Fruit fly (Drosophila melanogaster): ENCODE results near the gene Axn.

Gene Axn

dm6 chr3R:29985219-29985618, 37.4 kb upstream of the Axn start:
- TF ChIP-seq CG13894 (tag; optimal IDR thresholded peaks at IDR 0.05), result peak; percentile 39
- TF ChIP-seq YL-1 (GFP tag; optimal IDR thresholded peaks at IDR 0.05), result no peak
- peak; percentile 4 for TF ChIP-seq CG12769 (tag; optimal IDR thresholded peaks at IDR 0.05)
- peak; percentile 56; the same call in 1 of the 4 replicates for TF ChIP-seq chinmo (GFP tag; IDR thresholded peaks at IDR 0.05; ENCODE audit: partially characterized antibody)
- TF ChIP-seq dmrt11E (tag; optimal IDR thresholded peaks at IDR 0.05), result no peak
- TF ChIP-seq sd (tag; optimal IDR thresholded peaks at IDR 0.05), result peak; percentile 93

dm6 chr3R:29990681-29991080, 32.0 kb upstream of the Axn start:
- peak; percentile 58 for TF ChIP-seq Fer1 (GFP tag; optimal IDR thresholded peaks at IDR 0.05)
- TF ChIP-seq CG6813 (GFP tag; optimal IDR thresholded peaks at IDR 0.05), result peak; percentile 33
- no peak for TF ChIP-seq Dad (GFP tag; optimal IDR thresholded peaks at IDR 0.05)
- no peak for TF ChIP-seq hkb (optimal IDR thresholded peaks at IDR 0.05)
- no peak for TF ChIP-seq hkb (GFP tag; IDR thresholded peaks at IDR 0.05)
- TF ChIP-seq CG15514 (GFP tag; optimal IDR thresholded peaks at IDR 0.05), result peak; percentile 23
- TF ChIP-seq CG5953 (GFP tag; IDR thresholded peaks at IDR 0.05), result no peak
- peak; percentile 38 for TF ChIP-seq caup (GFP tag; optimal IDR thresholded peaks at IDR 0.05; ENCODE audit: severe bottlenecking)
- TF ChIP-seq CG13296 (GFP tag; optimal IDR thresholded peaks at IDR 0.05), result peak; percentile 8
- peak; percentile 4 for TF ChIP-seq CG10543 (GFP tag; optimal IDR thresholded peaks at IDR 0.05)
- peak; percentile 50 for TF ChIP-seq CG6765 (GFP tag; optimal IDR thresholded peaks at IDR 0.05)
- no peak for TF ChIP-seq Trl (optimal IDR thresholded peaks at IDR 0.05)
- no peak for TF ChIP-seq Trl (GFP tag; optimal IDR thresholded peaks at IDR 0.05)
- TF ChIP-seq CG34376 (GFP tag; optimal IDR thresholded peaks at IDR 0.05), result peak; percentile 17
- no peak for TF ChIP-seq mld (GFP tag; IDR thresholded peaks at IDR 0.05; ENCODE audit: partially characterized antibody)
- TF ChIP-seq mirr (GFP tag; optimal IDR thresholded peaks at IDR 0.05), result peak; percentile 17
- peak; percentile 0 for TF ChIP-seq BtbVII (GFP tag; optimal IDR thresholded peaks at IDR 0.05)
- TF ChIP-seq Spps (tag; optimal IDR thresholded peaks at IDR 0.05), result no peak
- TF ChIP-seq kay (GFP tag; optimal IDR thresholded peaks at IDR 0.05), result no peak
- TF ChIP-seq CG2199 (GFP tag; IDR thresholded peaks at IDR 0.05), result no peak
- no peak for TF ChIP-seq Dbx (GFP tag; IDR thresholded peaks at IDR 0.05)
- peak in 1 of 2 experiments; percentile 7 for TF ChIP-seq Eip74EF (GFP tag; optimal IDR thresholded peaks at IDR 0.05)
- peak; percentile 63 for TF ChIP-seq sens (GFP tag)

dm6 chr3R:29993134-29993533, 29.5 kb upstream of the Axn start, which contains the start of gene Acph-1:
Acph-1 (minus strand) TSS chr3R:29993411.
- no peak for TF ChIP-seq Hr39 (optimal IDR thresholded peaks at IDR 0.05)
- TF ChIP-seq gfzf (GFP tag; optimal IDR thresholded peaks at IDR 0.05), result peak; percentile 4
- no peak for TF ChIP-seq CoRest (tag; optimal IDR thresholded peaks at IDR 0.05)
- TF ChIP-seq CG9797 (GFP tag; optimal IDR thresholded peaks at IDR 0.05), result no peak
- peak; percentile 86 for TF ChIP-seq CG15514 (GFP tag; optimal IDR thresholded peaks at IDR 0.05)
- no peak for TF ChIP-seq PHDP (tag; optimal IDR thresholded peaks at IDR 0.05)
- TF ChIP-seq CG6765 (GFP tag; optimal IDR thresholded peaks at IDR 0.05), result peak; percentile 9
- TF ChIP-seq ham (GFP tag; IDR thresholded peaks at IDR 0.05), result no peak
- TF ChIP-seq CG17186 (GFP tag; optimal IDR thresholded peaks at IDR 0.05), result no peak
- TF ChIP-seq gce (GFP tag; IDR thresholded peaks at IDR 0.05), result no peak
- no peak for TF ChIP-seq prd (optimal IDR thresholded peaks at IDR 0.05)
- no peak for TF ChIP-seq prd (GFP tag; IDR thresholded peaks at IDR 0.05)
- no peak for TF ChIP-seq row (GFP tag; IDR thresholded peaks at IDR 0.05)
- peak; percentile 69 for TF ChIP-seq Dref (GFP tag; IDR thresholded peaks at IDR 0.05)
- no peak for TF ChIP-seq CG7357 (GFP tag; IDR thresholded peaks at IDR 0.05)
- no peak for TF ChIP-seq lmd (GFP tag; IDR thresholded peaks at IDR 0.05)
- TF ChIP-seq ERR (GFP tag; optimal IDR thresholded peaks at IDR 0.05), result no peak
- TF ChIP-seq Bdp1 (GFP tag; optimal IDR thresholded peaks at IDR 0.05), result no peak
- no peak for TF ChIP-seq gem (tag; optimal IDR thresholded peaks at IDR 0.05)
- TF ChIP-seq hb (GFP tag; IDR thresholded peaks at IDR 0.05; ENCODE audit: partially characterized antibody), result no peak
- TF ChIP-seq Elba2 (GFP tag; optimal IDR thresholded peaks at IDR 0.05), result no peak
- no peak for TF ChIP-seq knrl (GFP tag; IDR thresholded peaks at IDR 0.05; ENCODE audit: partially characterized antibody)
- 0 out of 3 replicates have a peak, but pooled peaks have one; percentile 24 for TF ChIP-seq CG16813 (GFP tag; IDR thresholded peaks at IDR 0.05; ENCODE audit: partially characterized antibody)

Data from whole organism, embryonic.